Fruit fly (Drosophila melanogaster): ENCODE measurements around the gene Cp7Fa.

Gene Cp7Fa

DNA sequence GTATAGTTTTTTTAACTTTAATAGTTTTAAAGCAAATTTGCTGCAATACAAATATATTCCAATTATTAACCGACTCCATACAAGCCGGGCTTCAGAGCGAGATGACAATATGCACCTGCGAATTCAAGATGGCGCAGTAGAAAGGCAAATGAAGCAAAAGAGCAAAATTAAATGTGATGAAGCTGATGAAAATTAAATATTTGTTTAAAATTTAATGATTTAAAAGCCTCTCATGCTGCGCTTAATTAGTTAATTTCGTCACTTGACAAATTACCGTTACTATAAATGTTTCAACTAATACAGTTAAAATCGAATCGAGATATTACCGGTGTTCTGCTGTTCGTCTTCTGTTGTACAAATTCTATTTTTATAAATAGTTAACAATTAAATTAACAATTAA is 18.4 kb downstream of the Cp7Fa start, which contains the start of gene CG33181:
Gene CG33181, plus strand, starts transcription at position 301 of the 400 bp plus-strand sequence.
- no peak for TF ChIP-seq noc (tag; optimal IDR thresholded peaks at IDR 0.05)

DNA sequence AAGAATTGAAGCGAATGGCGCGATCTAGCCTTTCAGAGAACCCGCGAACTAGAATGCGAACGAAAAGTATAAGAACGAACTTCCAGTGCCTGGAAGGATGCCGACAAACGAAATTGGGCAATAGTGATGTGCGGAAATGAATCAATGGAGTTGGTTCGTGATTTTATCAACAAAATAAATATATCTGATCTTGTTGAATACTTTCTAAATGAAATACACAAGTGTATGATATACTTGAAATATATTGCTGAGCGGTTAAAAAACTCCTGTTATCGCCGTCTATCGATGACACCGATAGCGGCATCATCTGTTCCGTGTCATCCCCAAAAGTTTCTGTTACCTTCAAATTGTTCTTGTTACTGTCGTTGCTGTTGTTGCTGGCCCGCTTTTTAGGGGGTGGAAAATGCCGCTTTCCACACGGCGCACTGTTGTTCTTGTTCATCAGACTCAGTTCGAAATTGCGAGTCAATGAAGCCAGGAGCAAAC is 18.8 kb downstream of the Cp7Fa start, which contains the start of gene otu:
Gene otu, minus strand, starts transcription at position 51 of the 486 bp plus-strand sequence.
- TF ChIP-seq noc (tag; optimal IDR thresholded peaks at IDR 0.05): no peak

DNA sequence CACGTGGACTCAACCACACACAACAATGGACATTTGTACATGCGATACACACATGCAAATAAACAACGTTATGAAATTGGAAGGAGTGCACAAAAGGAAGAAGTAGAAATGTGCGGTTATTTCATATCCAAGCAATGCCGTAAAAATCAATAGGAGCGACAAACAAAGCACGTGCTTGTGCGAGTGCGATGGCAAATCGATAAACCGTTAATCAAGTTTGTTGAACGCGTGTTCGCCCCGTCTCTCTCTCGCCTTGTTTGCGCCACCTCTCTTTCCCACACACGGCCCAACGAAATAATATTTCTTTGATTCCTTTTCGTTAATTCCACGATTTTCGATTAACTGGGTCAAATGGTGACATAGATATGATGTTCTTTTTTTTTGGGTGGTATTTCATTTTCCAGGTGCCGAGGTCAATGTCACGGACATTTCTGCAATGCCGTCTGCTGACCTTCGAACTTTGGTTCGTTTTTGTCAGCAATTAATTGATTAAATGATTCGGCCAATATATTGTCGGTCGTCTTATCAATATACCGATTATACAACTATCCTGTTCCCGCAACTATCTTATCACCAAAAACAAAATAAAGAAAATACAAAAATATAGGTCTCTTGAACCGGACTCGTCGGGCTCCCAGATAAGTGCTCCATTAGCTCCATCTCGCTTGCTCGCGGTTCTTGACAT is 19.7 kb downstream of the Cp7Fa start:
- no peak for TF ChIP-seq noc (tag; optimal IDR thresholded peaks at IDR 0.05)

DNA sequence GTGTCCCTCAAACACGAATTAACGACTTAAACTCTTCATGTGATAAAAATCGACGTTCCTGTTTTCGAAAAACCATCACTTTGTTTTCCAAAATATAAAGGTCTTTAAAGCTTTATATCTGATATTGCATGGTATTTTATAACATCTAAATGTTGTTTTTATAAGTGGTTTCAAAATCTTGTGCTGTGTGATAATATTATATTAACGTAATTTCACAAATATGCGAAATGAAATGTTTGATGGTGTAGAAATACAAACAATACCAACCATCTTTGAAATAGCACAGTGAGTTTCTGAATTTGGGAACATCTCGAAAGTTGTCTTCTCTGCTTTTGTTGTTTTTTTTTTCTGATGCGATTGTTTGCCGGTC is 20.3 kb downstream of the Cp7Fa start:
- TF ChIP-seq noc (tag; optimal IDR thresholded peaks at IDR 0.05): peak; percentile 25

DNA sequence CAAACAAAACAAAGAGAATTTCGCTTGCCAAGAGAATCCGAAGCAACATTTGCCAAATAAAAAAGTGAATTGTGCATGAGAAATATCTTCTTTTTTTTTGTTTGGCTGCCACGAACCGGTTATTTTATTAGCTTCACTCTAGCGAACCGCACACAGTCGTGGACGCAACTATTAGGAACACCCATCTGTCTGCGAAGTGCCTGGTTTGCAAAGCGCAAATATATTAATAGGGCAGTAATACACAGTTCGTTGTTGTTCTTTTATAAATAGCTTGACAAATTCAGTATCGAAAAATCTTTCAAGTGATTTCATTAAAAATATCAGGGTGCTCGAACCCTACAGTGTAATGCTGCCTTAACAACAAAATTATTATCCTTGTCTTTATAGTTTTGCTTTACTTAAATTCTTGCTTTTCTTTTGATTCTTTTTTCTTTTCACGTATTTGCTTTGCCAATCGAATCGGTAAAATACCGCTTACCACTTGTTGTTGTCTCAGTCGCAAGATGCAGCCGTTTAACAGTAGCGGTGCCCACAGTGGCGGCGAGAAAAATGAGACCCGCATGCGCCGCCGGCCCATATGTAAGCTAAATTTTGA is 20.9 kb downstream of the Cp7Fa start:
- no peak for TF ChIP-seq noc (tag; optimal IDR thresholded peaks at IDR 0.05)

DNA sequence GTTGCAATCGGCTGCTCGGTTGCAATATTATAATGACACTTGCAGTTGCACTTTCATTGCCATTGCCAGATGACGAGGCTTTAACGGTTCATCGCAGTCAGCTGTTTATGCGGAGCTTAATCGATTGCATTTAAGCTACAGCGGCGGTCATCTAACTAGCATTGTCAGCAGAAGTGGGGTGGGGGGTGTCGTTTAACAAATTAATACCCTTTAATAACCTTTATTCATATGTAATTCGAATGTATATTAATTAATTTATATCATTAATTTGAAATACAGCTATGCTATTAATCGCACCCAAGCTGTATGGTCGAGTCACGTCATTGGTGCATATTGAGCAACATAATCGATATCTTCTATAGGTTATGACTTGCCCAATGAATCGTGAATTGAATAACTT is 22.2 kb downstream of the Cp7Fa start:
- TF ChIP-seq noc (tag; optimal IDR thresholded peaks at IDR 0.05): no peak

DNA sequence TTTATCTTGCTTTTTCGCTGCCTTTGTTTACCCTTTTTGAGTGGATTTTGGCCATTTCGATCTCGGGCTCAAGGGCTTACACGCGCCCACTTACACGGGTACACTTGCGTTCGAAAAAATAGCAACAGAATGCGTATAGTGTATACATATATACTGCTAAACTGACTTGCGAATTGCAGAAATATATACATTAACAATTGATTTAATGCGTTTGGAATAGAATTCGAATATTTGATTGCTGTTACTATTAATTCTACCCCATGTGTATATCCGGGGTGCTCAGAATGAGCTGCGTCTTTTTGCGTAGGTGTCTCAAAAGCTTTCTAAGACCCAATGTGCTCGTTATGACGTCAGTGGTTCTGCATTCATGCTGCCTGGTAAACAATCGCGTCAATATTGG is 22.8 kb downstream of the Cp7Fa start:
- TF ChIP-seq noc (tag; optimal IDR thresholded peaks at IDR 0.05): no peak

DNA sequence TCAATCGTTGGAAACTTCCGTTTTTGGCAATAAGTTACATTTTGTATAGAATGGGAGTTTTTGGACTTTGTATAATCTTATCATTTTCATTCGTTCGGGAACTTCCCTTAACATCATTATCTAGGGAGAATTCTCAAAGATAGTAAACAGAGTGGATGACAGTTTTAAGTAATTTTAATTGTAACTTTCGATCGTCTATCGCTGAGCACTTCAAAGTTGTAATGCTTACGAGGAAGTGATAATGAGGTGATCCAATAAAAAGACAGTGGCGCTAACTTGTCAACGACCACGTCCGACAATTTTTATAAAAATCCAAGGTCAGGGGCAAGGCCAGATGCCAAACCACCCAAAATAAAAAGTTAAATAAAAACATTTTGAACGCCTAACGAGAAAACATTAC is 25.7 kb downstream of the Cp7Fa start:
- no peak for TF ChIP-seq noc (tag; optimal IDR thresholded peaks at IDR 0.05)

DNA sequence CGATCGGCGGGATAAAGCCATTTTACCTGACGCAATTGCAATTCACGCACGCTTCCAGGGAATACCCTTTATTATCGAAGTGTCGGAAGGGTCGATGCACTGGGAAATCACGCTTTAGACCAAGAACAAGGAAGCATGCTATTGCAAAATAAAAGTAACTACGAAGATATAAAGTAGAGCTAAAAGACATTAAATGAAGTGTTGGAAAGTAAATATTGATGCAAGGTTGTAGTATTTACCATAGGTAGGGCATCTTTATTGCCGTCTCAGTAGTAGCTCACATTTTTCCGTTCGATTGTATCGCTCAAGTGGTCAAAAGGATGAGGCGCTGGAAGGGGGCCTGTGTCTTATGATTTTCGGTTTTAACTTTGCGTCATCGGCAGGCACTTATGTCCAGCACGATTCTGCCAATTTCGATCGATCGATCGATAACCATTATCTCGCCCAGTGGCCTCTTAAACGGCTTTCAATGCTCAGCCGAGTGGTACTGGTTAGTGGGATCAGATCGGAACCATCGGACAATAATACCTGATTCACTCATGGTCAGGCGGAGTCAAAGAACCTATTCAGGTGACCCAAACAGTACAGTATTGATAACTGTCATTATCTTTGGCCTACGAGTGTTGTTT is 27.0 kb downstream of the Cp7Fa start:
- TF ChIP-seq noc (tag; optimal IDR thresholded peaks at IDR 0.05): no peak

DNA sequence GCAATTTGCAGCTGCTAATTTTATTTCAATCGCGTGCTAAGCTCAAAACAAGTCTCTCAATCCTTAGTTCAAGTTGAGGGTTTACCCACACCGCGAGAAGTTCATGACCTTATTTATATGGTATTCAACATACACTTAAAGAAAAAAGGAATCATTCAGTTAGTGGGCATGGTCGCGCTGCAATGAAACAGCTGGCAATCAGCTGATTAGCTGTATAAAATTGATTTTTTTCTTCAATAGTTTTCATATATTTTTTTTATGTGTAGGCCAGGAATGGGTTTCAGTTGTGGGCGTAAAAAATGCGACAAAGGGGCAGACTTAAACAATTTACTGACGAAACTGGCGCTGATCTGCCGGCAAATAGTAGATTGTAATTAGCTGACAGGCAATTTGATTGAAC is 28.5 kb downstream of the Cp7Fa start:
- no peak for TF ChIP-seq noc (tag; optimal IDR thresholded peaks at IDR 0.05)

DNA sequence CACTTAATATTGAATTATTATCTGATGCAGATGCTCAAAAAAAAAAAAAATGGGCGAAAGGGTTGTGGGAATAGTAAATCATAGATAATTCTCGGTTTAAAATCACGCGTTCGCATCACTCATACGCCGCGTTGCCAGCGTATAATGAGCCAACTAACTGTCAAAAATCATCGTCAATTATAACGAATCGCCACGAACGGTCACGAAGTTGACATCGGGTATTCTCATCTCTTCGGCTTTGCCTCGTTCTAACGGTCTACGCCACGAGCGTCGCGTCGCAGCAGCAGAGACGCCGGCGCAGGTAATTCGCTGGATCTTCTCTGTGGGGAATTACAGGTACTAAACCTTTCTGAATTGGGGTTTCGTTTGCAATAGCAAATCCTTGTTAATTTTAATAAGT is 30.7 kb downstream of the Cp7Fa start:
- no peak for TF ChIP-seq noc (tag; optimal IDR thresholded peaks at IDR 0.05)

DNA sequence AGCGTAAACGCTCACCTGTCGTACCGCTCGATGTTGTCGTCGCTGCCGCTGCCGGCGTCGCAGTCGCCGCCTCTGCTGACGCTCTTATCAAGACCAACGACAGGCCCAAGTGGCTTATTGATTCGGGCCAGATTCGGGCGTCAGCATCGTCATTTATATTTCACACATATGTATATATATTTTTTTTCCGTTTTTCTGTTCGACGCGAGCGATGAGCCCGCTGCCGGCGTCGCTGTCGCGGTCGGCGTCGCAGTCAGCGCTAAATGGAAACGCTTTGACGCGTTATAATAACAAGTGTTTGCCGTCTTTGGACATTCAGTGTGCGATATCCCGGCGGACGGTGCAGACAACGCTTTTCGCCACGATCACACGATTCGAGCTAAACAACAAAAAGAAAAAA is 31.4 kb downstream of the Cp7Fa start:
- no peak for TF ChIP-seq noc (tag; optimal IDR thresholded peaks at IDR 0.05)

DNA sequence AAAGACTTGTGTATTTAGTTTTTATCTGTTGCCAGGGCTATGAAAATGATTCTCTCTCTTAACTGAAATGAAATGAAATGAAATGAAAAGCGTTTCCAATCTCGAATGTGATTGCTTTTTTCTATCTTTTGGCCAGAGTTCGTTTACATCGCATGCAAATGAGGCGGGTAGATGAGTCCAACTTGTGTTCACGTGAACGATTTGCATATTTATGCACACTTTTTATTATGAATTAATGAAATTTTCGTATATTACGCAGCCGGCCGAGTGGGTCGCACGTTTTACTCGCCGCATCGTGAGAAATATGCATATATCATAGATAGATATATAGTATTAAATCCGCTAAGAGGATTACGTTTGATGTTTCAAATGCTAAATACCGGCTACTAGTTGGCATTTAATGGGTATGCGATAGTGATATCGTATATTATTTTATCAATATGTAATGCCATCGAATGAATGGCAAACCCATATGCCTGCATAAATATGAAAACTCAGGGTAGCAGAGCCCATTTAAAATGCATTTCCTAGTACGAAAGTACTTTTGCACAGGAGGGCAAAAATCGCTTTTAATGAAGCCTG is 34.4 kb downstream of the Cp7Fa start:
- TF ChIP-seq noc (tag; optimal IDR thresholded peaks at IDR 0.05): no peak

DNA sequence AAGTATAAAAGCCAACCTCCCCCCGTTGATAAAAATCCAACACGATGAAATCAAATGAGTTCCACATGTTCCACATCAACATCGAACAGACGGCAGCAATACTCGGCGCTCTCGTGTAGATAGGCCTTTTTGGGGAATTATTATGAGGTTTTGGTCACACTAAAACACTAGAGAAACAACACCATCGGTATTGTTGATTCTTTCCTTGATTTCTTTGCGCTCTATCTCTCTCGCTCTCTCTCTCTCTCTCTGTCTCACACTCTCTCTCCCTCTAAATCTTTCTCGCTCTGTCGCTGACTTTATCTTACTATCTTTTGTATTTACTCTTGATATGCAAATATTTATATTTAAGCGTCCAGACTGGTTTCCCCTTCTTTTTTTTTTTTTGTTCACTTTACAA is 40.0 kb downstream of the Cp7Fa start:
- TF ChIP-seq noc (tag; optimal IDR thresholded peaks at IDR 0.05): no peak

DNA sequence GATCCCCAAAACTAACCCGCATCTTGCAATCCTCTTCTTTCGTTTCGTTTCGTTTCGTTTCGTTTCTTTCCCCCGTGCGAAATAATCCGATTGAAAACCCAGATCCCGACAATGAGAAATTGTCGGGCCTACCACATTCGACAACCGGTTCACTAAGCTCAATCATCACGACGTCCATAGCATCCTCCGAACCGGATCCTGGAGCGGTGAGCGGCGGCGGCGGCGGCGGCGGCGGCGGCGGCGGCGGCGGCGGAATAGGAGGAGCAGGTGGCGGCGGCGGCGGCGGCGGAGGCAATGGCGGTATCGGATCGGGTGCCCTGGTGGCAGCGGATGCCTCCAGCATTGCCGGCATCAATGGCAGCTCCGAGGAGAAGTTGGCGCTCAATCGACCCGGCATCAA is 41.6 kb downstream of the Cp7Fa start:
- TF ChIP-seq noc (tag; optimal IDR thresholded peaks at IDR 0.05): no peak

DNA sequence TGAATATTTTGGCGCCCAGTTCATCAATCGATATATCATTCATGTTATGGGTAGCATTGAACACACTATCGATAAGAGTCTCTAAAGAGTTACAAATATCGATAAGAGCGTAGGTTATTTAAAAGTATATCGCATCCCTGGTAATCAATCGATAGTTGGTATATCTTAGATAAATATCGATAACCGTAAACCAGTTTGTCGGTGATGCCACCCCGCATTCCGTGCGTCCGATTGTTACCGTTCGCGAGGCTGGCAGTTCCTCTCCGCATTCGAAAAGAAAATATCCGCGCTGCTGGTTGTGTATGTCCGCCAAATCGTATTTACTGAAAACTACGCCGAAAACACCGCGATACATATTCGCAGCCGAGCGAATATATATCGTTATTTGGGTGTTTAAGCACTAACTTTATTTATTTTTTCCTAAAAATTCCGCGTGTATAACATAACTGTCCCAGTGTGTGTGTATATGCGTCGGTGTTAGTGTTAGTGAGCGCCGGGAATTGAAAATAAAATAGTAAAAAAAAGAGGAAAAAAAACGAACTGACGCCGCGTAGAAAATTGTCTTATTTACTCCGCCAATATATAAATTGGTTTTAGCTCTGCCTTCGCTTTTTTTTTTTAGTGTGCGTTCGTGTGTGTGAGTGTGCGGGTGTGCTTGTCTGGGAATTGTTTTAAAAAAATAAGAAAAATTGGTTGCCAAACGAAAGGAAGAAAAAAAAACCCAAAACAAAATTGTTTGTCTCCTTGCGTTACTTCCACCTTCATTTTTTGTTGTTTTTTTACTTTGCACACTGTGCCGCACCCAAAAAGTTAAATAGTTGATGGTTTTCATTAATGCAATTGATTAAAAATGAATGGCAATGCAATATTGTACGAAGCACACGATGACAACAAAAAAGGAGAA is 46.7 kb downstream of the Cp7Fa start, which contains the start of gene Nrg:
Gene Nrg, plus strand, starts transcription at position 253 of the 904 bp plus-strand sequence.
- TF ChIP-seq noc (tag; optimal IDR thresholded peaks at IDR 0.05): peak; percentile 12

Measured in whole organism, larva.